Fruit fly (Drosophila melanogaster): ENCODE data around the gene mRpS24.
A peak's percentile ranks its signal among the peaks of the same experiment; 100 is the strongest.

The mRpS24 gene

DNA sequence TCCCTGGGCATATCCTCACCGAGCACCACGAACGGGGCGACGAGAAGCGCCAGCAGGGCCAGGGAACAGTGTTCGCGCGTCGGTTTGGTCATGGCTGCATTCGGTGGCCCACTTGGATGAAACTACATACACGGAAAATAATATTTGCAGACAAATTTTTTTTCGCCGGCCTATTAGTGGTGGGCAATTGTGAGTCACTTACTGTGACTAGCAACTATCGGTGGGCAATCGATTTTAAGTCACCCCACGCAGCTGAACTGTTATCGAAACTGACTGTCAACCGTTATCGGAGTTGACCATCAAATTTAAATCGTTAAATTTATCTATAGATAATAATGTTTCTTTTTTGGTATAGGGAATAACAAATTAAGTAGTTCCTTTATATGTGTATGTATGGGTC lies 6.0 kb upstream of the mRpS24 start, which contains the start of gene CG5510 (continued):
- TF ChIP-seq ssp (GFP tag; IDR thresholded peaks at IDR 0.05) (peak; percentile 24; the same call in 1 of the 2 replicates), CG17328 (GFP tag; IDR thresholded peaks at IDR 0.05) (no peak), HLH54F (GFP tag; optimal IDR thresholded peaks at IDR 0.05) (peak; percentile 58), zfh2 (GFP tag; optimal IDR thresholded peaks at IDR 0.05) (peak; percentile 66), Rfx (GFP tag; IDR thresholded peaks at IDR 0.05) (peak; percentile 81), GATAe (GFP tag; conservative IDR thresholded peaks at IDR 0.05) (no peak), CG3407 (GFP tag; optimal IDR thresholded peaks at IDR 0.05) (no peak), CG18599 (GFP tag; optimal IDR thresholded peaks at IDR 0.05) (no peak), CG11696 (GFP tag; IDR thresholded peaks at IDR 0.05) (no peak), CG14667 (GFP tag; IDR thresholded peaks at IDR 0.05) (no peak), zen2 (GFP tag; IDR thresholded peaks at IDR 0.05; ENCODE audit: partially characterized antibody) (peak; percentile 97), CG2116 (GFP tag; optimal IDR thresholded peaks at IDR 0.05) (peak; percentile 94), Tbp (GFP tag; optimal IDR thresholded peaks at IDR 0.05) (no peak), CG11504 (tag; optimal IDR thresholded peaks at IDR 0.05) (no peak), usp (GFP tag; optimal IDR thresholded peaks at IDR 0.05) (no peak), sob (GFP tag; IDR thresholded peaks at IDR 0.05) (peak; percentile 58), fru (optimal IDR thresholded peaks at IDR 0.05) (no peak), twi (tag; optimal IDR thresholded peaks at IDR 0.05) (no peak), CG4707 (GFP tag; optimal IDR thresholded peaks at IDR 0.05) (no peak), Mad (GFP tag; optimal IDR thresholded peaks at IDR 0.05) (peak; percentile 75), CG6683 (GFP tag; optimal IDR thresholded peaks at IDR 0.05) (no peak), CG17612 (GFP tag; IDR thresholded peaks at IDR 0.05) (no peak), CG14441 (GFP tag; IDR thresholded peaks at IDR 0.05) (0 out of 2 replicates have a peak, but pooled peaks have one; percentile 10), slou (GFP tag; optimal IDR thresholded peaks at IDR 0.05) (no peak), CG8359 (GFP tag; optimal IDR thresholded peaks at IDR 0.05; ENCODE audit: borderline replicate concordance) (no peak), Sox102F (GFP tag; optimal IDR thresholded peaks at IDR 0.05) (no peak), Hey (tag; optimal IDR thresholded peaks at IDR 0.05) (no peak), NfI (GFP tag; optimal IDR thresholded peaks at IDR 0.05) (peak; percentile 27), sr (GFP tag; IDR thresholded peaks at IDR 0.05) (no peak), CG8478 (optimal IDR thresholded peaks at IDR 0.05) (no peak), Trl (optimal IDR thresholded peaks at IDR 0.05) (no peak), Trl (GFP tag; optimal IDR thresholded peaks at IDR 0.05) (peak; percentile 40), kni (GFP tag; optimal IDR thresholded peaks at IDR 0.05) (no peak), pros (GFP tag; optimal IDR thresholded peaks at IDR 0.05) (no peak), Max (GFP tag; optimal IDR thresholded peaks at IDR 0.05) (peak; percentile 54), toy (GFP tag; IDR thresholded peaks at IDR 0.05) (no peak), abd-A (tag; optimal IDR thresholded peaks at IDR 0.05) (no peak), ttk (GFP tag; IDR thresholded peaks at IDR 0.05) (no peak), al (GFP tag; IDR thresholded peaks at IDR 0.05) (no peak), CG11085 (GFP tag; IDR thresholded peaks at IDR 0.05) (no peak; the same call in 1 of the 2 replicates), chn (GFP tag; optimal IDR thresholded peaks at IDR 0.05) (peak; percentile 62), Mes4 (GFP tag; optimal IDR thresholded peaks at IDR 0.05) (no peak), CTCF (GFP tag; optimal IDR thresholded peaks at IDR 0.05) (no peak), Elba2 (GFP tag; optimal IDR thresholded peaks at IDR 0.05) (peak; percentile 33), CG15601 (tag; optimal IDR thresholded peaks at IDR 0.05) (peak; percentile 97), Hand (GFP tag; optimal IDR thresholded peaks at IDR 0.05) (no peak), sc (optimal IDR thresholded peaks at IDR 0.05) (no peak), sc (GFP tag; optimal IDR thresholded peaks at IDR 0.05) (no peak), CG14014 (GFP tag; IDR thresholded peaks at IDR 0.05) (peak; percentile 33; the same call in 1 of the 2 replicates), CG16779 (GFP tag; IDR thresholded peaks at IDR 0.05) (no peak; the same call in 1 of the 2 replicates), sna (GFP tag; IDR thresholded peaks at IDR 0.05; ENCODE audit: partially characterized antibody) (peak; percentile 99), Dad (GFP tag; optimal IDR thresholded peaks at IDR 0.05) (peak; percentile 69), CG30431 (GFP tag; optimal IDR thresholded peaks at IDR 0.05) (no peak), Ets65A (GFP tag) (peak; percentile 96)
